Fruit fly (Drosophila melanogaster): ENCODE measurements around the gene Fas2.

DNA sequence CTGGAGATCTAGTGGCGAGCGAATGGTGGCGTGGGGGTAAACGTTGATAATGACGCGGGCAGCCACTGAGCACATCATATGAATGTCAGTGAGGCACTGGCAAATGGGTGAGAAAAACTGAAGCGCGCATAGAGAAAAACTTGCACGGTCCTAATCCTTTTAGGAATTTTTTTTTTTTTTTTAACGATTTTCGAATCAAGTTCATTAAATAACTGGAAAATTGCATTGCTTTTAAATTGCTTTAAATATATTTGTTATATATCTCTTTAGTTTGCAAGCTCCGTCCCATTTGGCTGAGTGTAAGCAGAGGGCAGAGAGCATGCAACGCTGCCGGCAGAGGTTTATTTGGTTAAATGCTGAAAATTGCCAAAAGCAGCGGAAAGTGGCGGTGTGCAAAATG, 8.4 kb downstream of the Fas2 start:
- peak; percentile 53 for TF ChIP-seq OdsH (GFP tag; optimal IDR thresholded peaks at IDR 0.05)
- TF ChIP-seq Hr83 (GFP tag; optimal IDR thresholded peaks at IDR 0.05; ENCODE audit: poor library complexity, severe bottlenecking): no peak

Data from whole organism, wandering third instar larva.